Worm (Caenorhabditis elegans) whole organism, L4 larva: ENCODE data around the gene dos-3.

ENCODE experiments used
- aha-1 ChIP-seq: fragments of 150-350 bp; peaks from one replicate; lab custom pipeline; 2014; ENCODE audit warnings: missing biosample characterization, missing genetic modification characterization
- snpc-4 ChIP-seq: fragments of 150-350 bp; optimal IDR thresholded peaks from 2 replicates; lab custom pipeline; 2014; ENCODE audit warnings: missing biosample characterization, missing genetic modification characterization
- spr-1 ChIP-seq: sonication (generic microtip); optimal IDR thresholded peaks from 2 replicates; lab custom pipeline; 2016; ENCODE audit warnings: mild to moderate bottlenecking, missing genetic modification characterization, missing compliant biosample characterization

DNA sequence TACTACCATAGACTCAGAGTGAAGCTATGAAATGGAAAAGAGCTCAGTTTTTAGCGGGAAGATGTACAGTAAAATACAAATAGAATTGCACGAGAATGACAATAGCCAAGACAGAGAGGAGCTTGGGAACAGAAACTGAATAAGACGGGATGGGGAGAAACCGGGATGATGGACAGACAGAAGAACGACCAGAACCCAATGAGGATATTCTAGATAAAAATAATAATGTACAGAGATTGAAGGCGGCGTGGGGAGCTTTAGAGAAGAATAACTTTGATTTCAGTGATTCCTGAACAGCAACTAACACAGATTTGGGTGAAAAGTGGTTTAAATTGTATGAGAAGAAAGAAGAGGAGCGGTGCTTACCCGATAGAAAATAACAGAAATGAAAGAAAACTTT is 42.1 kb upstream of the dos-3 start:
- no peak for TF ChIP-seq aha-1 (tag; lab: Kevin White, UChicago)
- TF ChIP-seq snpc-4 (tag; lab: Kevin White, UChicago): no peak
- TF ChIP-seq spr-1: no peak
